Worm (Caenorhabditis elegans) whole organism, L2 larva: ENCODE data around the gene srh-141.

ENCODE experiments used
- C34F6.9 ChIP-seq: fragments of 150-350 bp; optimal IDR thresholded peaks from 2 replicates; lab custom pipeline; 2014; ENCODE audit warnings: missing biosample characterization, missing genetic modification characterization
- F13H6.1 ChIP-seq: sonication (generic microtip); optimal IDR thresholded peaks from 2 replicates; lab custom pipeline; 2016; ENCODE audit warnings: missing genetic modification characterization, missing compliant biosample characterization
- R02D3.7 ChIP-seq: fragments of 150-350 bp; optimal IDR thresholded peaks from 2 replicates; lab custom pipeline; 2014; ENCODE audit warnings: missing biosample characterization, missing genetic modification characterization
- alr-1 ChIP-seq: fragments of 150-350 bp; optimal IDR thresholded peaks from 2 replicates; lab custom pipeline; 2014; ENCODE audit warnings: missing biosample characterization, missing genetic modification characterization
- aly-2 ChIP-seq: fragments of 150-350 bp; optimal IDR thresholded peaks from 2 replicates; lab custom pipeline; 2014; ENCODE audit warnings: missing biosample characterization, missing genetic modification characterization
- ama-1 ChIP-seq: fragments of 150-350 bp; optimal IDR thresholded peaks from 2 replicates; lab custom pipeline; 2018; ENCODE audit warnings: inconsistent platforms
- blmp-1 ChIP-seq: sonication (generic microtip); optimal IDR thresholded peaks from 2 replicates; lab custom pipeline; 2017; ENCODE audit warnings: missing genetic modification characterization, mild to moderate bottlenecking, missing compliant biosample characterization, antibody characterized with exemption, moderate library complexity; ENCODE audit not compliant: insufficient read depth
- ceh-16 ChIP-seq: fragments of 150-350 bp; optimal IDR thresholded peaks from 2 replicates; lab custom pipeline; 2014; ENCODE audit warnings: missing biosample characterization, missing genetic modification characterization
- ceh-82 ChIP-seq: fragments of 150-350 bp; optimal IDR thresholded peaks from 2 replicates; lab custom pipeline; 2014; ENCODE audit warnings: missing biosample characterization, missing genetic modification characterization
- elt-1 ChIP-seq: fragments of 150-350 bp; optimal IDR thresholded peaks from 2 replicates; lab custom pipeline; 2014; ENCODE audit warnings: missing biosample characterization, missing genetic modification characterization
- elt-3 ChIP-seq: sonication (generic microtip); optimal IDR thresholded peaks from 2 replicates; lab custom pipeline; 2017; ENCODE audit warnings: missing biosample characterization, missing genetic modification characterization
- fos-1 ChIP-seq: fragments of 150-350 bp; optimal IDR thresholded peaks from 2 replicates; lab custom pipeline; 2014; ENCODE audit warnings: missing biosample characterization, missing genetic modification characterization
- gmeb-1 ChIP-seq: fragments of 150-350 bp; optimal IDR thresholded peaks from 2 replicates; lab custom pipeline; 2014; ENCODE audit warnings: missing biosample characterization, missing genetic modification characterization
- lin-11 ChIP-seq: fragments of 150-350 bp; sonication (generic microtip); optimal IDR thresholded peaks from 2 replicates; lab custom pipeline; 2014; ENCODE audit warnings: missing biosample characterization, missing genetic modification characterization, inconsistent platforms, mixed read lengths
- lin-13 ChIP-seq: fragments of 150-350 bp; optimal IDR thresholded peaks from 2 replicates; lab custom pipeline; 2014; ENCODE audit warnings: missing biosample characterization, missing genetic modification reagents, missing genetic modification characterization
- lin-39 ChIP-seq: fragments of 150-350 bp; optimal IDR thresholded peaks from 2 replicates; lab custom pipeline; 2014; ENCODE audit warnings: missing biosample characterization, missing genetic modification reagents, missing genetic modification characterization
- lsy-2 ChIP-seq, 2 experiments: fragments of 150-350 bp in 1 of 2; sonication (generic microtip) in 1 of 2; optimal IDR thresholded peaks; 2 replicates each; lab custom pipeline; 2014 to 2017; ENCODE audit warnings: missing biosample characterization in 2 of 2, missing genetic modification characterization in 2 of 2
- mab-5 ChIP-seq: fragments of 150-350 bp; optimal IDR thresholded peaks from 2 replicates; lab custom pipeline; 2014; ENCODE audit warnings: missing biosample characterization, missing genetic modification characterization
- mbf-1 ChIP-seq: sonication (generic microtip); optimal IDR thresholded peaks from 2 replicates; lab custom pipeline; 2017; ENCODE audit warnings: missing biosample characterization, missing genetic modification characterization
- nhr-10 ChIP-seq: sonication (generic microtip); optimal IDR thresholded peaks from 2 replicates; lab custom pipeline; 2017; ENCODE audit warnings: missing biosample characterization, missing genetic modification characterization
- nhr-21 ChIP-seq: fragments of 150-350 bp; optimal IDR thresholded peaks from 2 replicates; lab custom pipeline; 2014; ENCODE audit warnings: missing biosample characterization, missing genetic modification characterization
- nhr-23 ChIP-seq: fragments of 150-350 bp; optimal IDR thresholded peaks from 2 replicates; lab custom pipeline; 2014; ENCODE audit warnings: missing biosample characterization, missing genetic modification reagents, missing genetic modification characterization
- nhr-25 ChIP-seq: fragments of 150-350 bp; sonication (generic microtip); optimal IDR thresholded peaks from 3 replicates; lab custom pipeline; 2014; ENCODE audit warnings: missing biosample characterization, missing genetic modification characterization
- nhr-6 ChIP-seq: fragments of 150-350 bp; optimal IDR thresholded peaks from 2 replicates; lab custom pipeline; 2014; ENCODE audit warnings: missing biosample characterization, missing genetic modification characterization
- nhr-77 ChIP-seq: fragments of 150-350 bp; optimal IDR thresholded peaks from 2 replicates; lab custom pipeline; 2014; ENCODE audit warnings: missing biosample characterization, missing genetic modification characterization
- peb-1 ChIP-seq: fragments of 150-350 bp; optimal IDR thresholded peaks from 2 replicates; lab custom pipeline; 2014; ENCODE audit warnings: missing biosample characterization, missing genetic modification characterization
- sem-4 ChIP-seq: fragments of 150-350 bp; optimal IDR thresholded peaks from 2 replicates; lab custom pipeline; 2014; ENCODE audit warnings: missing biosample characterization, missing genetic modification reagents, missing genetic modification characterization
- skn-1 ChIP-seq: sonication (generic microtip); optimal IDR thresholded peaks from 2 replicates; lab custom pipeline; 2017; ENCODE audit warnings: missing biosample characterization, missing genetic modification characterization
- sma-3 ChIP-seq: sonication (generic microtip); optimal IDR thresholded peaks from 2 replicates; lab custom pipeline; 2016; ENCODE audit warnings: missing genetic modification reagents, missing genetic modification characterization, missing compliant biosample characterization
- snpc-4 ChIP-seq: fragments of 150-350 bp; optimal IDR thresholded peaks from 2 replicates; lab custom pipeline; 2014; ENCODE audit warnings: missing biosample characterization, missing genetic modification characterization
- unc-39 ChIP-seq: fragments of 150-350 bp; optimal IDR thresholded peaks from 2 replicates; lab custom pipeline; 2014; ENCODE audit warnings: missing biosample characterization, missing genetic modification characterization
- unc-55 ChIP-seq: fragments of 150-350 bp; sonication (generic microtip); optimal IDR thresholded peaks from 3 replicates; lab custom pipeline; 2014; ENCODE audit warnings: missing biosample characterization, missing genetic modification reagents, missing genetic modification characterization
- unc-62 ChIP-seq: fragments of 150-350 bp; optimal IDR thresholded peaks from 2 replicates; lab custom pipeline; 2014; ENCODE audit warnings: missing biosample characterization, missing genetic modification reagents, missing genetic modification characterization
- zag-1 ChIP-seq: fragments of 150-350 bp; optimal IDR thresholded peaks from 2 replicates; lab custom pipeline; 2014; ENCODE audit warnings: missing biosample characterization, missing genetic modification characterization
- ztf-1 ChIP-seq: fragments of 200-800 bp; sonication (Bioruptor generic); conservative IDR thresholded peaks from 2 replicates; pipeline ENCODE4 v1.3.6; 2022; ENCODE audit warnings: missing genetic modification characterization, missing compliant biosample characterization
- ztf-11 ChIP-seq: sonication (generic microtip); optimal IDR thresholded peaks from 2 replicates; lab custom pipeline; 2017; ENCODE audit warnings: missing biosample characterization, missing genetic modification characterization
- ztf-4 ChIP-seq: fragments of 150-350 bp; optimal IDR thresholded peaks from 2 replicates; lab custom pipeline; 2014; ENCODE audit warnings: missing biosample characterization, missing genetic modification characterization

The srh-141 gene

DNA sequence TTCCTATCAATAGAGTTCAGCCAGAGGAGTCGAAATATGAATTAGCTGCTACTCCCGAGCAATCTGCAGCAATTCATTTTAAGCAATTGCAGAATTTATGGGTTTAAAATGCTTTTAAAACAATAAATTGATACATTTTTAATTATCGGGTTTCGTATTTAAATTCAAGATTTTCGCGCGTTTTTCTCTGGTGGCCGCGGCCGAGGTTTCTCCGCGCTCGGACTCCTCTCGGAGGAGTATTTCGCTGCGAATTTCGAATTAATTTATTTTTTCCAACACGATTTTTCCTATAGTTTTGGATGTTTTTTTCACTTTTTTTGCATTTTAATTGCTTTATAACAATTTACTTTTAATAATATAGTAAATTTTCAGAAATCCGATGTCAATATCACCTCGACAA, 42.2 kb upstream of the srh-141 start, which contains the start of gene F13A7.14 (continued):
- TF ChIP-seq C34F6.9 (tag; lab: Kevin White, UChicago) = peak; percentile 72
- peak; percentile 89 for TF ChIP-seq sma-3 (GFP tag; lab: Kevin White, UChicago)
- TF ChIP-seq, all 48 proteins: peak for 21

- TF ChIP-seq ceh-82 (tag; lab: Kevin White, UChicago) = no peak
- TF ChIP-seq aly-2 (tag; lab: Kevin White, UChicago) = no peak
- no peak for TF ChIP-seq blmp-1
- no peak for TF ChIP-seq gmeb-1
- no peak for TF ChIP-seq nhr-21
- TF ChIP-seq nhr-77 (tag; lab: Kevin White, UChicago) = no peak
- TF ChIP-seq nhr-6 = no peak
- no peak for TF ChIP-seq sma-3 (GFP tag; lab: Kevin White, UChicago)
- TF ChIP-seq snpc-4 (tag; lab: Kevin White, UChicago) = no peak
- no peak for TF ChIP-seq R02D3.7 (tag; lab: Kevin White, UChicago)
- TF ChIP-seq lin-39 (tag; lab: Kevin White, UChicago) = no peak
- no peak for TF ChIP-seq mab-5
- TF ChIP-seq nhr-25 (tag; lab: Kevin White, UChicago) = no peak
- TF ChIP-seq zag-1 (tag; lab: Kevin White, UChicago) = no peak
- no peak for TF ChIP-seq C34F6.9 (tag; lab: Kevin White, UChicago)
- TF ChIP-seq fos-1 (tag; lab: Kevin White, UChicago) = no peak
- TF ChIP-seq ceh-16 (tag; lab: Kevin White, UChicago) = no peak
- no peak for TF ChIP-seq elt-3 (tag; lab: Kevin White, UChicago)
Observed at ce11 chrV:16403974-16404373, 39.8 kb upstream of the srh-141 start, which contains the start of gene syp-1. TSS of gene syp-1 (plus strand) at chrV:16404274.

DNA sequence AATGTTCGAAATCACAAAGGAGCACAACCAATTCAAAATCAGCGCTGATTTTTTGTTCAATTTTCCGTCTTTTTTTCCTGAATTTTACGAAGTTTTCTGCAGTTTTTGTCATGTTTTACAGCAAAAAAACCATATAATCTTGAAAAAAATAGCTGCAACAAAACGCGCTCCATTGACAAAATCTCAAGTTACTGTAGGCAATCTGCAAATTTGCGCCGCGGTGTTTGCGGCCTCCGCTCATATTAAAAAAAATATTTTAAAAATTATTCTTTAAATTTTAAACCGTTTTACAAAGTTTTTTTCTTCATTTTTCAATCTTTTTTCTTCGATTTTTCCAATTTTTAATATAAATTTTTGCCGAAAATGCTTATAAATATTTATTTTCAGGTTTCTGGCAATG, 38.4 kb upstream of the srh-141 start:
- TF ChIP-seq zag-1 (tag; lab: Kevin White, UChicago) = no peak
- no peak for TF ChIP-seq nhr-25 (tag; lab: Kevin White, UChicago)
- TF ChIP-seq nhr-21 = no peak
- no peak for TF ChIP-seq snpc-4 (tag; lab: Kevin White, UChicago)
- TF ChIP-seq skn-1 (tag; lab: Kevin White, UChicago) = no peak
- no peak for TF ChIP-seq lsy-2 (tag; optimal IDR thresholded peaks at IDR 0.05; lab: Kevin White, UChicago)
- no peak for TF ChIP-seq F13H6.1 (tag; lab: Kevin White, UChicago)

ce11 chrV:16406357-16406756, 37.4 kb upstream of the srh-141 start:
- no peak for TF ChIP-seq ama-1 (lab: Kevin White, UChicago)
- no peak for TF ChIP-seq F13H6.1 (tag; lab: Kevin White, UChicago)
- no peak for TF ChIP-seq ztf-1 (GFP tag; lab: Robert Waterston, UW)
- no peak for TF ChIP-seq unc-55 (GFP tag; lab: Kevin White, UChicago)
- no peak for TF ChIP-seq elt-1 (tag; lab: Kevin White, UChicago)
- no peak for TF ChIP-seq peb-1 (tag; lab: Kevin White, UChicago)
- TF ChIP-seq lin-11 (tag; lab: Kevin White, UChicago) = no peak
- no peak for TF ChIP-seq lin-13 (GFP tag; lab: Kevin White, UChicago)
- TF ChIP-seq ceh-82 (tag; lab: Kevin White, UChicago) = no peak
- TF ChIP-seq sma-3 (GFP tag; lab: Kevin White, UChicago) = no peak
- TF ChIP-seq mbf-1 = no peak
- TF ChIP-seq aly-2 (tag; lab: Kevin White, UChicago) = no peak
- TF ChIP-seq ceh-16 (tag; lab: Kevin White, UChicago) = no peak
- TF ChIP-seq lsy-2 (tag; optimal IDR thresholded peaks at IDR 0.05; lab: Kevin White, UChicago) = no peak
- TF ChIP-seq sem-4 (tag; lab: Kevin White, UChicago) = no peak
- no peak for TF ChIP-seq nhr-23 (tag; lab: Kevin White, UChicago)
- no peak for TF ChIP-seq elt-3 (tag; lab: Kevin White, UChicago)
- no peak for TF ChIP-seq nhr-6
- no peak for TF ChIP-seq nhr-25 (tag; lab: Kevin White, UChicago)
- TF ChIP-seq, all 48 proteins: peak for 0

- TF ChIP-seq ztf-11 (tag; lab: Kevin White, UChicago) (no peak), nhr-10 (no peak), elt-3 (tag; lab: Kevin White, UChicago) (no peak), nhr-77 (tag; lab: Kevin White, UChicago) (no peak), unc-55 (GFP tag; lab: Kevin White, UChicago) (no peak), mbf-1 (no peak), nhr-25 (tag; lab: Kevin White, UChicago) (no peak), R02D3.7 (tag; lab: Kevin White, UChicago) (no peak), ama-1 (lab: Kevin White, UChicago) (no peak), alr-1 (no peak), sem-4 (tag; lab: Kevin White, UChicago) (no peak), elt-1 (tag; lab: Kevin White, UChicago) (no peak), gmeb-1 (no peak), ztf-4 (tag; lab: Kevin White, UChicago) (no peak), mab-5 (no peak), ceh-16 (tag; lab: Kevin White, UChicago) (no peak), unc-39 (no peak), unc-62 (GFP tag; lab: Kevin White, UChicago) (no peak)
Observed at ce11 chrV:16407663-16408062, 36.1 kb upstream of the srh-141 start, which contains the start of gene F26D2.3. TSS of gene F26D2.3 (plus strand) at chrV:16407963.
